Worm (Caenorhabditis elegans) whole organism, L1 larva: ENCODE measurements around the gene tat-6.

Experiments
- C16A3.4 ChIP-seq: fragments of 150-350 bp; optimal IDR thresholded peaks from 2 replicates; lab custom pipeline; 2014; ENCODE audit warnings: missing biosample characterization, missing genetic modification characterization
- C34B4.2 ChIP-seq: sonication (generic microtip); optimal IDR thresholded peaks from 2 replicates; lab custom pipeline; 2017; ENCODE audit warnings: mild to moderate bottlenecking, missing genetic modification characterization, missing compliant biosample characterization
- F16B12.6 ChIP-seq: fragments of 150-350 bp; optimal IDR thresholded peaks from 2 replicates; lab custom pipeline; 2014; ENCODE audit warnings: missing biosample characterization, missing genetic modification characterization
- Y116A8C.19 ChIP-seq: sonication (generic microtip); optimal IDR thresholded peaks from 2 replicates; lab custom pipeline; 2016; ENCODE audit warnings: missing compliant biosample characterization, missing genetic modification characterization, borderline replicate concordance
- aly-2 ChIP-seq: fragments of 150-350 bp; optimal IDR thresholded peaks from 2 replicates; lab custom pipeline; 2014; ENCODE audit warnings: missing biosample characterization, missing genetic modification characterization
- ceh-8 ChIP-seq: fragments of 200-800 bp; sonication (Bioruptor generic); optimal IDR thresholded peaks from 2 replicates; lab custom pipeline; 2018; ENCODE audit warnings: mild to moderate bottlenecking, missing genetic modification characterization, moderate library complexity, missing compliant biosample characterization
- efl-3 ChIP-seq: fragments of 200-800 bp; sonication (Bioruptor generic); optimal IDR thresholded peaks from 2 replicates; lab custom pipeline; 2018; ENCODE audit warnings: mild to moderate bottlenecking, missing genetic modification characterization, missing compliant biosample characterization
- egl-13 ChIP-seq: sonication (generic microtip); optimal IDR thresholded peaks from 2 replicates; lab custom pipeline; 2016; ENCODE audit warnings: missing genotype, missing genetic modification reagents, missing genetic modification characterization, missing compliant biosample characterization
- ets-5 ChIP-seq: fragments of 200-800 bp; sonication (Bioruptor generic); IDR thresholded peaks from 2 replicates; pipeline ENCODE4 v1.3.6; 2022; ENCODE audit warnings: missing genetic modification characterization, missing compliant biosample characterization
- hpl-2 ChIP-seq: fragments of 150-350 bp; optimal IDR thresholded peaks from 2 replicates; lab custom pipeline; 2014; ENCODE audit warnings: missing biosample characterization, missing genetic modification reagents, missing genetic modification characterization
- lin-14 ChIP-seq: fragments of 200-800 bp; sonication (Bioruptor generic); optimal IDR thresholded peaks from 2 replicates; lab custom pipeline; 2018; ENCODE audit warnings: mild to moderate bottlenecking, missing genetic modification characterization, moderate library complexity, missing compliant biosample characterization
- lin-35 ChIP-seq, 2 experiments: fragments of 150-350 bp; optimal IDR thresholded peaks; 2 replicates each; lab custom pipeline; 2014; ENCODE audit warnings: missing biosample characterization in 2 of 2, missing genetic modification characterization in 2 of 2, missing genetic modification reagents in 2 of 2
- lin-39 ChIP-seq: fragments of 150-350 bp; optimal IDR thresholded peaks from 2 replicates; lab custom pipeline; 2014; ENCODE audit warnings: missing biosample characterization, missing genetic modification reagents, missing genetic modification characterization
- lir-3 ChIP-seq: sonication (generic microtip); optimal IDR thresholded peaks from 2 replicates; lab custom pipeline; 2016; ENCODE audit warnings: mild to moderate bottlenecking, missing genetic modification characterization, moderate library complexity, missing compliant biosample characterization; ENCODE audit not compliant: poor library complexity
- nhr-11 ChIP-seq: fragments of 150-350 bp; optimal IDR thresholded peaks from 2 replicates; lab custom pipeline; 2014; ENCODE audit warnings: missing biosample characterization, missing genetic modification characterization
- nhr-20 ChIP-seq: sonication (generic microtip); optimal IDR thresholded peaks from 2 replicates; lab custom pipeline; 2016; ENCODE audit warnings: mild to moderate bottlenecking, missing genetic modification characterization, missing compliant biosample characterization
- nhr-237 ChIP-seq: fragments of 150-350 bp; optimal IDR thresholded peaks from 2 replicates; lab custom pipeline; 2014; ENCODE audit warnings: missing biosample characterization, missing genetic modification characterization
- nhr-47 ChIP-seq: sonication (generic microtip); optimal IDR thresholded peaks from 2 replicates; lab custom pipeline; 2016; ENCODE audit warnings: mild to moderate bottlenecking, missing genetic modification characterization, moderate library complexity, missing compliant biosample characterization
- nhr-90 ChIP-seq: sonication (generic microtip); optimal IDR thresholded peaks from 2 replicates; lab custom pipeline; 2016; ENCODE audit warnings: mild to moderate bottlenecking, missing genetic modification characterization, missing compliant biosample characterization; ENCODE audit not compliant: poor library complexity
- pax-3 ChIP-seq: fragments of 200-800 bp; sonication (Bioruptor generic); optimal IDR thresholded peaks from 2 replicates; lab custom pipeline; 2018; ENCODE audit warnings: mild to moderate bottlenecking, missing genetic modification characterization, moderate library complexity, missing compliant biosample characterization
- rnt-1 ChIP-seq: sonication (generic microtip); optimal IDR thresholded peaks from 2 replicates; lab custom pipeline; 2016; ENCODE audit warnings: mild to moderate bottlenecking, missing genetic modification characterization, moderate library complexity, missing compliant biosample characterization
- snpc-4 ChIP-seq: fragments of 150-350 bp; optimal IDR thresholded peaks from 2 replicates; lab custom pipeline; 2014; ENCODE audit warnings: missing biosample characterization, missing genetic modification characterization
- snu-23 ChIP-seq: sonication (generic microtip); optimal IDR thresholded peaks from 2 replicates; lab custom pipeline; 2016; ENCODE audit warnings: missing genetic modification characterization, missing compliant biosample characterization
- sox-4 ChIP-seq: sonication (generic microtip); optimal IDR thresholded peaks from 2 replicates; lab custom pipeline; 2016; ENCODE audit warnings: missing genetic modification characterization, missing compliant biosample characterization
- sup-37 ChIP-seq: fragments of 200-800 bp; sonication (Bioruptor generic); optimal IDR thresholded peaks from 2 replicates; lab custom pipeline; 2018; ENCODE audit warnings: mild to moderate bottlenecking, missing genetic modification characterization, missing compliant biosample characterization
- tlp-1 ChIP-seq: fragments of 150-350 bp; optimal IDR thresholded peaks from 2 replicates; lab custom pipeline; 2014; ENCODE audit warnings: missing biosample characterization, missing genetic modification characterization
- unc-130 ChIP-seq: fragments of 150-350 bp; optimal IDR thresholded peaks from 2 replicates; lab custom pipeline; 2017; ENCODE audit warnings: missing biosample characterization, missing genetic modification characterization, inconsistent platforms
- unc-98 ChIP-seq: fragments of 200-800 bp; sonication (Bioruptor generic); IDR thresholded peaks from 2 replicates; pipeline ENCODE4 v1.3.6; 2022; ENCODE audit warnings: missing genetic modification characterization, missing compliant biosample characterization
- zag-1 ChIP-seq: fragments of 150-350 bp; optimal IDR thresholded peaks from 2 replicates; lab custom pipeline; 2014; ENCODE audit warnings: missing biosample characterization, missing genetic modification characterization
- ztf-11 ChIP-seq, 2 experiments: sonication (generic microtip); optimal IDR thresholded peaks; 2 replicates each; lab custom pipeline; 2016 to 2017; ENCODE audit warnings: missing genetic modification characterization in 2 of 2, missing biosample characterization in 1 of 2, missing compliant biosample characterization in 1 of 2
- ztf-4 ChIP-seq: fragments of 150-350 bp; optimal IDR thresholded peaks from 2 replicates; lab custom pipeline; 2014; ENCODE audit warnings: missing biosample characterization, missing genetic modification characterization

tat-6 gene

DNA sequence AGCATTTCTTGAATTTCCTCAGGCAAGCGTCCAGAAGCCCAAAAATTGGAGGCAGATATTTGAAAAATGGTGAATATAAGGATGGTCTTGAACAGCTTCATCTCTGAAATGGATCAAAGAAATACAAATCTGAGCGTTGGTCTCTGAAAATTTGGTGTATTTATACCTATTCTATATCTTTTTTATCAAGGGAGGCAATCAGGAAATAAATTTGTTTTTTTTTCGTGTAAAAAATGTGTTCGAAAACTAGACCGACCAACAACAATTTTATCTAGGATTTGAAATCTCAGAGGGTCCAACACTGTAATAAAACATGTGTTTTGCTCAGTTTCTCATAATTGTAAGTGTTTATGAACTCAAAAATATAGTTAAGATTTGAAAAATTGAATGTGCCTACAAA, 7.2 kb upstream of the tat-6 start, which contains the start of gene srt-56 (continued):
- no peak for TF ChIP-seq ets-5 (GFP tag; lab: Robert Waterston, UW)
- TF ChIP-seq nhr-11, result no peak
- TF ChIP-seq lir-3, result no peak
- TF ChIP-seq, all 84 proteins: peak for 0

DNA sequence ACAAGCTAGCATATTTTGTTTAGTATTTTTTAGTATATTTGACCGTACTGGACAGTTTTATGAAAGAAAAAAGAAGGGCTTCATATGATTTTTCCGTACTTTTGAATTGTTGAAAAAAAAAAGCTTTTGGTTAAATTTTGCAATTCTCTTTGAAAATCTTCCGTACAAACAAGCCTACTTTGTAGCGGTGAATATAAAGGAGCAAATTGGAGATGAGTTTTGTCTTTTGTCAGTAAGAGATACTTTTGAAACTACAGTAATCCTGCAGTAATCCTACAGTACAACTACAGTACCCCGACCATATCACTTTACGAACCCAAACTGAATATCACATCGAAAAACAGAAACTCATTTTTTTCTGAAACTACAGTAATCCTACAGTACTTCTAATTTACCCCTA, 6.5 kb upstream of the tat-6 start:
- no peak for TF ChIP-seq sox-4 (tag; lab: Kevin White, UChicago)
- no peak for TF ChIP-seq snpc-4 (tag; lab: Kevin White, UChicago)
- TF ChIP-seq snu-23, result no peak
- TF ChIP-seq F16B12.6 (tag; lab: Kevin White, UChicago), result no peak
- TF ChIP-seq ztf-4 (tag; lab: Kevin White, UChicago), result no peak
- TF ChIP-seq nhr-11, result no peak
- TF ChIP-seq unc-98, result no peak
- no peak for TF ChIP-seq C16A3.4 (tag; lab: Kevin White, UChicago)
- TF ChIP-seq hpl-2 (GFP tag; lab: Kevin White, UChicago), result no peak
- no peak for TF ChIP-seq lin-39 (tag; lab: Kevin White, UChicago)

DNA sequence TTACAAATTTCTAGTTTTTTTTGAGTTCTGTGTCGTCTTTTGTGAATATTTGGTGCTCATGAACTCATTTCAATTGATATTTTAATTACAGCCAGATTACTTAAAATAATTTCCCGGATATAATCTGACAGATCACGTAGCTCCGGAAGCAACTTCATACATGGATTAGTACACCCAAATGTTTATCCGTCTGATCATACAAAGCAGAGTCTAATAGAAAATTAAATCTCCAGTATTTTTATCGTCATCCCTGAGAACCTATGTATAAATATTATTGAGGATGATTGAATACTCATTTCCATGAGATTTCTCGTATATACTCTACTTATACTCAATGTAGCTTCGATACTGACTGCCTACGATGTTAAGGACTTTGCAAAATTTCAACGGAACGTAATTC, 4.0 kb upstream of the tat-6 start, which contains the start of gene Y73C8C.12:
Y73C8C.12 (plus strand) TSS at position 301 of the 400 bp plus-strand sequence.
- no peak for TF ChIP-seq nhr-237 (tag; lab: Kevin White, UChicago)
- no peak for TF ChIP-seq ztf-11 (tag; optimal IDR thresholded peaks at IDR 0.05; lab: Kevin White, UChicago)
- TF ChIP-seq Y116A8C.19 (tag; lab: Kevin White, UChicago), result no peak
- no peak for TF ChIP-seq rnt-1 (tag; lab: Kevin White, UChicago)
- no peak for TF ChIP-seq unc-130 (tag; lab: Kevin White, UChicago)
- no peak for TF ChIP-seq egl-13 (tag; lab: Kevin White, UChicago)
- TF ChIP-seq aly-2, result no peak
- no peak for TF ChIP-seq efl-3

DNA sequence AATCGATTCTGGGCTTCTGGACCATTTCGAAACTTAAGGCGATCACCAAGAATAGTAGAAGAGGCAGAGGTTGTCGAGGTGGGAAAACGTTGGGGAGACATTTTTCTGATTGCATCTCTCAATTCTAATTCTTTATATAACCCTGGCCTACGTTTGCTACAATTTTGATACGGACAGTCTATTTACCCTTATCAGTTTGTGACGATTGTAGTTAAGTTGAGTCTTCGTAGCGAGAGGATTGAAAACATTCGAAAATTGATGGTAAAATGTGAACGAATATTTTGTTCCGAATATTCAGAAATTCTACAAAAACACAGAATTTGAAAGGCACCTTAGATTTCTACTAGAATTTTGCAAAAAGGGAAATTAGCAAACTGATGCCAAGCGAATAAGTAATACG, 1.2 kb upstream of the tat-6 start, which contains the start of gene Y73C8C.10:
Y73C8C.10 (minus strand) TSS at position 101 of the 400 bp plus-strand sequence.
- peak; percentile 28 for TF ChIP-seq nhr-20 (tag; lab: Kevin White, UChicago)
- peak in 1 of 2 experiments; percentile 16 for TF ChIP-seq lin-35 (GFP tag; optimal IDR thresholded peaks at IDR 0.05; lab: Kevin White, UChicago)
- no peak for TF ChIP-seq nhr-237 (tag; lab: Kevin White, UChicago)
- TF ChIP-seq, all 84 proteins: peak for 2

DNA sequence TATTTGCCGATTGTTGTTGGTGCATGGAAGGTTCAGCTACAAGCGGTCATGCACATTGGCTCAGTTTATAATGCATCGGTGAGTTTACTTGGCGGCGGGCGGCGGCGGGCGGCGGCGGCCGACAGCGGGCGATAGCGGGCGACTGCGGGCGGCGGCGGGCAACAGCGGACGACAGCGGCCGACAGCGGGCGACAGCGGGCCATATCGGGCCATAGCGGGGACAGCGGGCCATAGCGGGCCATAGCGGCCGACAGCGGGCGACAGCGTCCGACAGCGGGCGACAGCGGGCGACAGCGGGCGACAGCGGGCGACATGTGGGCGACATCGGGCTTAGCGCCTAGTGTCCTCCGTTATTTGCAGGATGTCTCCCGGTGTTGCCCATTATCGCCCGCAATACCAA, 3.2 kb downstream of the tat-6 start:
- TF ChIP-seq ceh-8 (GFP tag; lab: Kevin White, UChicago), result peak; percentile 45
- TF ChIP-seq lin-39 (tag; lab: Kevin White, UChicago), result no peak

DNA sequence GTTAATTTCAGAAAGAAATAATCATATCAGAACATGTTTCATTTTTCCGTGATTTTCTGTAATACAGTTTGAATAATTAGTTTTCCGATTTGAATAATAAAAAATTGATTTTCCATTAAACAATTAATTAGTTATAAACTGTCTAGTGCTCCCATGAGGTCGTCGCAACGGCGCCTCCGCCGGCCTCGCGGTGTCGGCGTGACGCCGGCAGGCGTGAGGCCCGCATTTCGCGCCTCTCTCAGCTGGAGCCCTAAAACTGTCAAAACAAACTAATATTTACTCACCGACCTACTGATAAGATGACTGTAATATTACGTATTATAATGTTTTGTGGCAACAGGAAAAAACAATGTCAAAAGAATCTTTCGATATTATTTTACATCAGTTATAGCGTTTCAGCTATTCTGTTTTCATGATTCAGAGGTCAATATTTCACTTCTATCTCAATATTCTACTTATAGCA, 4.4 kb downstream of the tat-6 start, which contains the start of gene F02C9.2:
F02C9.2 (plus strand) TSS at position 413 of the 463 bp plus-strand sequence.
- no peak for TF ChIP-seq lin-14 (GFP tag; lab: Kevin White, UChicago)
- TF ChIP-seq pax-3 (tag; lab: Kevin White, UChicago), result no peak
- no peak for TF ChIP-seq sox-4 (tag; lab: Kevin White, UChicago)
- no peak for TF ChIP-seq nhr-47 (tag; lab: Kevin White, UChicago)
- TF ChIP-seq nhr-237 (tag; lab: Kevin White, UChicago), result no peak
- TF ChIP-seq C34B4.2 (tag; lab: Kevin White, UChicago), result no peak
- TF ChIP-seq sup-37 (GFP tag; lab: Kevin White, UChicago), result no peak

DNA sequence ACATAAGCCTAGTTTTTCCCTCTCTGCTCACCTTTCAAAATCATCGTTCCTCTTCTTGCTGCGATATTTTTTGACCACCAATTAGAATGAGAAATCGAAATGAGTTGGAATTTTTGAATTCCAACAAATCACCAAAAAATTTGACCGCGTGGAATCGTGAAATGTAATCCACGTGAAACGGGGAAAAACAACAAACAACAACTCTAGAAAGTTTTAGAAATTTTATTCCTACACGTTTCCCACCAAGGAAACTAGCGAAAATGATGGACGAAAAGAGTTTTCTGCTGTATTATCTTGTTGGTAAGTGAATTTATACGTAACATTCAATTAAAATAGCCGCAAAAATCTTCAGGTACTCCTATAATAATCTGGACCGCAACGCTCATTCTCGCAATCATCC, 9.6 kb downstream of the tat-6 start, which contains the start of the genes irld-3 and F02C9.1:
irld-3 (minus strand) TSS at position 101 of the 400 bp plus-strand sequence.
F02C9.1 (plus strand) TSS at position 216 of the 400 bp plus-strand sequence.
- TF ChIP-seq nhr-90 (tag; lab: Kevin White, UChicago) (no peak), tlp-1 (tag; lab: Kevin White, UChicago) (no peak), zag-1 (tag; lab: Kevin White, UChicago) (no peak), nhr-11 (no peak)
